Worm (Caenorhabditis elegans) whole organism, L1 larva: ENCODE data around the gene F35H10.2.

ENCODE experiments used
- C16A3.4 ChIP-seq: fragments of 150-350 bp; optimal IDR thresholded peaks from 2 replicates; lab custom pipeline; 2014; ENCODE audit warnings: missing biosample characterization, missing genetic modification characterization
- Y116A8C.19 ChIP-seq: sonication (generic microtip); optimal IDR thresholded peaks from 2 replicates; lab custom pipeline; 2016; ENCODE audit warnings: missing compliant biosample characterization, missing genetic modification characterization, borderline replicate concordance
- ceh-63 ChIP-seq: fragments of 200-800 bp; sonication (Bioruptor generic); optimal IDR thresholded peaks from 2 replicates; lab custom pipeline; 2018; ENCODE audit warnings: mild to moderate bottlenecking, missing genetic modification characterization, missing compliant biosample characterization
- ceh-8 ChIP-seq: fragments of 200-800 bp; sonication (Bioruptor generic); optimal IDR thresholded peaks from 2 replicates; lab custom pipeline; 2018; ENCODE audit warnings: mild to moderate bottlenecking, missing genetic modification characterization, moderate library complexity, missing compliant biosample characterization
- ceh-82 ChIP-seq, 3 experiments: fragments of 150-350 bp in 1 of 3; sonication (generic microtip) in 2 of 3; optimal IDR thresholded peaks; 2 replicates each; lab custom pipeline; 2014 to 2017; ENCODE audit warnings: missing biosample characterization in 3 of 3, missing genetic modification characterization in 3 of 3
- ceh-88 ChIP-seq: fragments of 200-800 bp; sonication (Bioruptor generic); IDR thresholded peaks from 2 replicates; pipeline ENCODE4 v1.3.6; 2022; ENCODE audit warnings: missing genetic modification characterization, missing compliant biosample characterization
- ceh-90 ChIP-seq: sonication (generic microtip); optimal IDR thresholded peaks from 2 replicates; lab custom pipeline; 2016; ENCODE audit warnings: missing genetic modification characterization, missing compliant biosample characterization
- dpl-1 ChIP-seq, 3 experiments: fragments of 150-350 bp in 2 of 3; sonication (generic microtip) in 1 of 3; optimal IDR thresholded peaks; 2 replicates each; lab custom pipeline; 2014 to 2017; ENCODE audit warnings: missing biosample characterization in 3 of 3, missing genetic modification characterization in 3 of 3, missing genetic modification reagents in 3 of 3
- efl-1 ChIP-seq, 4 experiments: fragments of 150-350 bp; optimal IDR thresholded peaks in 3 of 4; peaks in 1 of 4; 1 replicate in 1 of 4; 2 replicates in 3 of 4; lab custom pipeline; 2014; ENCODE audit warnings: missing biosample characterization in 2 of 4, missing genetic modification characterization in 2 of 4, missing genetic modification reagents in 2 of 4
- efl-3 ChIP-seq: fragments of 200-800 bp; sonication (Bioruptor generic); optimal IDR thresholded peaks from 2 replicates; lab custom pipeline; 2018; ENCODE audit warnings: mild to moderate bottlenecking, missing genetic modification characterization, missing compliant biosample characterization
- egl-27 ChIP-seq, 2 experiments: fragments of 150-350 bp in 1 of 2; sonication (generic microtip); optimal IDR thresholded peaks; 3 replicates each; lab custom pipeline; 2017 to 2018; ENCODE audit warnings: missing biosample characterization in 2 of 2, missing genetic modification characterization in 2 of 2, missing genetic modification reagents in 2 of 2
- elt-3 ChIP-seq, 6 experiments: fragments of 150-350 bp in 1 of 6; sonication (generic microtip); optimal IDR thresholded peaks; 2 replicates each; lab custom pipeline; 2017 to 2018; ENCODE audit warnings: missing biosample characterization in 6 of 6, missing genetic modification characterization in 6 of 6, inconsistent platforms in 1 of 6
- fkh-4 ChIP-seq: sonication (generic microtip); optimal IDR thresholded peaks from 2 replicates; lab custom pipeline; 2016; ENCODE audit warnings: missing compliant biosample characterization, missing genetic modification characterization, borderline replicate concordance
- grh-1 ChIP-seq: fragments of 200-800 bp; sonication (Bioruptor generic); IDR thresholded peaks from 2 replicates; pipeline ENCODE4 v1.3.6; 2022; ENCODE audit warnings: missing genetic modification reagents, missing genetic modification characterization, missing compliant biosample characterization
- hlh-17 ChIP-seq: fragments of 200-800 bp; sonication (Bioruptor generic); optimal IDR thresholded peaks from 2 replicates; lab custom pipeline; 2018; ENCODE audit warnings: missing genetic modification characterization, mild to moderate bottlenecking, missing compliant biosample characterization, moderate library complexity, borderline replicate concordance
- isw-1 ChIP-seq: fragments of 200-800 bp; sonication (Bioruptor generic); IDR thresholded peaks from 2 replicates; pipeline ENCODE4 v1.3.6; 2022; ENCODE audit warnings: missing genetic modification characterization, missing compliant biosample characterization
- lin-14 ChIP-seq: fragments of 200-800 bp; sonication (Bioruptor generic); optimal IDR thresholded peaks from 2 replicates; lab custom pipeline; 2018; ENCODE audit warnings: mild to moderate bottlenecking, missing genetic modification characterization, moderate library complexity, missing compliant biosample characterization
- lin-39 ChIP-seq: fragments of 150-350 bp; optimal IDR thresholded peaks from 2 replicates; lab custom pipeline; 2014; ENCODE audit warnings: missing biosample characterization, missing genetic modification reagents, missing genetic modification characterization
- lir-3 ChIP-seq: sonication (generic microtip); optimal IDR thresholded peaks from 2 replicates; lab custom pipeline; 2016; ENCODE audit warnings: mild to moderate bottlenecking, missing genetic modification characterization, moderate library complexity, missing compliant biosample characterization; ENCODE audit not compliant: poor library complexity
- mdl-1 ChIP-seq, 2 experiments: fragments of 150-350 bp; optimal IDR thresholded peaks; 2 replicates each; lab custom pipeline; 2014 to 2017; ENCODE audit warnings: missing biosample characterization in 2 of 2, missing genetic modification characterization in 2 of 2, inconsistent platforms in 1 of 2
- mep-1 ChIP-seq: fragments of 150-350 bp; optimal IDR thresholded peaks from 2 replicates; lab custom pipeline; 2014; ENCODE audit warnings: missing biosample characterization, missing genetic modification characterization
- nhr-12 ChIP-seq: sonication (generic microtip); optimal IDR thresholded peaks from 2 replicates; lab custom pipeline; 2017; ENCODE audit warnings: missing biosample characterization, missing genetic modification characterization
- nhr-20 ChIP-seq: sonication (generic microtip); optimal IDR thresholded peaks from 2 replicates; lab custom pipeline; 2016; ENCODE audit warnings: mild to moderate bottlenecking, missing genetic modification characterization, missing compliant biosample characterization
- nhr-47 ChIP-seq: sonication (generic microtip); optimal IDR thresholded peaks from 2 replicates; lab custom pipeline; 2016; ENCODE audit warnings: mild to moderate bottlenecking, missing genetic modification characterization, moderate library complexity, missing compliant biosample characterization
- nhr-77 ChIP-seq: fragments of 150-350 bp; optimal IDR thresholded peaks from 2 replicates; lab custom pipeline; 2014; ENCODE audit warnings: missing biosample characterization, missing genetic modification characterization
- nhr-84 ChIP-seq: sonication (generic microtip); optimal IDR thresholded peaks from 2 replicates; lab custom pipeline; 2017; ENCODE audit warnings: missing biosample characterization, missing genetic modification characterization
- nhr-90 ChIP-seq: sonication (generic microtip); optimal IDR thresholded peaks from 2 replicates; lab custom pipeline; 2016; ENCODE audit warnings: mild to moderate bottlenecking, missing genetic modification characterization, missing compliant biosample characterization; ENCODE audit not compliant: poor library complexity
- pag-3 ChIP-seq: sonication (generic microtip); optimal IDR thresholded peaks from 2 replicates; lab custom pipeline; 2017; ENCODE audit warnings: missing genetic modification characterization, mild to moderate bottlenecking, missing compliant biosample characterization, antibody characterized with exemption, borderline replicate concordance; ENCODE audit not compliant: insufficient read depth
- pqm-1 ChIP-seq: sonication (generic microtip); optimal IDR thresholded peaks from 3 replicates; lab custom pipeline; 2017; ENCODE audit warnings: missing biosample characterization, missing genetic modification characterization
- skn-1 ChIP-seq: fragments of 150-350 bp; optimal IDR thresholded peaks from 2 replicates; lab custom pipeline; 2014; ENCODE audit warnings: missing biosample characterization, missing genetic modification characterization
- snpc-4 ChIP-seq: fragments of 150-350 bp; optimal IDR thresholded peaks from 2 replicates; lab custom pipeline; 2014; ENCODE audit warnings: missing biosample characterization, missing genetic modification characterization
- snu-23 ChIP-seq: sonication (generic microtip); optimal IDR thresholded peaks from 2 replicates; lab custom pipeline; 2016; ENCODE audit warnings: missing genetic modification characterization, missing compliant biosample characterization
- swsn-7 ChIP-seq: sonication (generic microtip); optimal IDR thresholded peaks from 2 replicates; lab custom pipeline; 2016; ENCODE audit warnings: missing genetic modification characterization, missing compliant biosample characterization
- tbx-2 ChIP-seq: sonication (generic microtip); optimal IDR thresholded peaks from 2 replicates; lab custom pipeline; 2016; ENCODE audit warnings: missing genetic modification characterization, missing compliant biosample characterization
- unc-30 ChIP-seq: sonication (generic microtip); optimal IDR thresholded peaks from 2 replicates; lab custom pipeline; 2017; ENCODE audit warnings: missing biosample characterization, missing genetic modification characterization
- unc-62 ChIP-seq: fragments of 150-350 bp; optimal IDR thresholded peaks from 2 replicates; lab custom pipeline; 2014; ENCODE audit warnings: missing biosample characterization, missing genetic modification reagents, missing genetic modification characterization
- unc-98 ChIP-seq: fragments of 200-800 bp; sonication (Bioruptor generic); IDR thresholded peaks from 2 replicates; pipeline ENCODE4 v1.3.6; 2022; ENCODE audit warnings: missing genetic modification characterization, missing compliant biosample characterization
- zag-1 ChIP-seq: fragments of 150-350 bp; optimal IDR thresholded peaks from 2 replicates; lab custom pipeline; 2014; ENCODE audit warnings: missing biosample characterization, missing genetic modification characterization
- zip-4 ChIP-seq: fragments of 200-800 bp; sonication (Bioruptor generic); optimal IDR thresholded peaks from 2 replicates; lab custom pipeline; 2018; ENCODE audit warnings: mild to moderate bottlenecking, missing genetic modification characterization, moderate library complexity, missing compliant biosample characterization

F35H10.2 gene

ce11 chrIV:8289580-8290323, 39.3 kb upstream of the F35H10.2 start, which contains the start of gene daf-31 (continued):
- peak in 1 of 2 experiments; percentile 20 for TF ChIP-seq mdl-1 (tag; optimal IDR thresholded peaks at IDR 0.05; lab: Kevin White, UChicago)
- peak; percentile 69 for TF ChIP-seq mep-1 (tag; lab: Kevin White, UChicago)
- peak; percentile 50 for TF ChIP-seq isw-1
- no peak for TF ChIP-seq zag-1 (tag; lab: Kevin White, UChicago)
- peak; percentile 14 for TF ChIP-seq snpc-4
- no peak for TF ChIP-seq Y116A8C.19 (tag; lab: Kevin White, UChicago)
- TF ChIP-seq ceh-8 (GFP tag; lab: Kevin White, UChicago): no peak
- no peak for TF ChIP-seq nhr-12 (tag; lab: Kevin White, UChicago)
- peak in 1 of 6 experiments; percentile 57 for TF ChIP-seq elt-3 (tag; optimal IDR thresholded peaks at IDR 0.05; lab: Kevin White, UChicago)
- peak; percentile 65 for TF ChIP-seq snu-23
- no peak for TF ChIP-seq hlh-17 (GFP tag; lab: Kevin White, UChicago)
- TF ChIP-seq grh-1 (GFP tag; lab: Robert Waterston, UW): no peak
- TF ChIP-seq swsn-7 (tag; lab: Kevin White, UChicago): peak; percentile 50
- no peak for TF ChIP-seq unc-62 (GFP tag; lab: Kevin White, UChicago)
- no peak for TF ChIP-seq egl-27 (tag; optimal IDR thresholded peaks at IDR 0.05; lab: Kevin White, UChicago)

- no peak for TF ChIP-seq ceh-82 (tag; optimal IDR thresholded peaks at IDR 0.05; lab: Kevin White, UChicago)
- TF ChIP-seq lir-3 (tag; lab: Kevin White, UChicago): no peak
- no peak for TF ChIP-seq dpl-1 (GFP tag; optimal IDR thresholded peaks at IDR 0.05; lab: Kevin White, UChicago)
- TF ChIP-seq nhr-77 (tag; lab: Kevin White, UChicago): no peak
- no peak for TF ChIP-seq hlh-17 (GFP tag; lab: Kevin White, UChicago)
- TF ChIP-seq egl-27 (tag; optimal IDR thresholded peaks at IDR 0.05; lab: Kevin White, UChicago): no peak
- TF ChIP-seq ceh-63 (GFP tag; lab: Kevin White, UChicago): no peak
- TF ChIP-seq C16A3.4 (tag; lab: Kevin White, UChicago): no peak
- no peak for TF ChIP-seq skn-1 (tag; lab: Kevin White, UChicago)
- TF ChIP-seq tbx-2 (tag; lab: Kevin White, UChicago): no peak
- TF ChIP-seq nhr-84 (tag; lab: Kevin White, UChicago): no peak
- no peak for TF ChIP-seq unc-62 (GFP tag; lab: Kevin White, UChicago)
- no peak for TF ChIP-seq efl-3 (GFP tag; lab: Kevin White, UChicago)
- no peak for TF ChIP-seq fkh-4 (tag; lab: Kevin White, UChicago)
- no peak for TF ChIP-seq zip-4
- TF ChIP-seq unc-98 (GFP tag; lab: Robert Waterston, UW): no peak
Measured at ce11 chrIV:8291232-8291631, 37.8 kb upstream of the F35H10.2 start, which contains the start of gene K07H8.2. Gene K07H8.2, plus strand, starts transcription at chrIV:8291532.

- TF ChIP-seq isw-1 (no peak), efl-1 (optimal IDR thresholded peaks at IDR 0.05; lab: Kevin White, UChicago) (no peak), efl-1 (GFP tag; optimal IDR thresholded peaks at IDR 0.05 in 1 of 2; lab: Kevin White, UChicago) (peak in 1 of 2 experiments; percentile 92)
Measured at ce11 chrIV:8294650-8295049, 34.4 kb upstream of the F35H10.2 start, which contains the start of gene tbce-1. Gene tbce-1, plus strand, starts transcription at chrIV:8294690.

ce11 chrIV:8297192-8297591, 31.8 kb upstream of the F35H10.2 start, which contains the start of gene nprl-3:
Gene nprl-3, plus strand, starts transcription at chrIV:8297492.
- TF ChIP-seq lin-39 (tag; lab: Kevin White, UChicago): no peak

- TF ChIP-seq lin-39 (tag; lab: Kevin White, UChicago) (no peak), pqm-1 (no peak), ceh-88 (GFP tag; lab: Robert Waterston, UW) (no peak), zip-4 (no peak), nhr-90 (tag; lab: Kevin White, UChicago) (no peak), nhr-20 (tag; lab: Kevin White, UChicago) (no peak), ceh-90 (tag; lab: Kevin White, UChicago) (no peak), nhr-47 (tag; lab: Kevin White, UChicago) (no peak), lin-14 (GFP tag; lab: Kevin White, UChicago) (no peak), elt-3 (tag; optimal IDR thresholded peaks at IDR 0.05; lab: Kevin White, UChicago) (no peak), efl-3 (GFP tag; lab: Kevin White, UChicago) (no peak), unc-30 (tag; lab: Kevin White, UChicago) (no peak), unc-62 (GFP tag; lab: Kevin White, UChicago) (no peak), pag-3 (tag; lab: Kevin White, UChicago) (no peak)
Measured at ce11 chrIV:8299636-8300035, 29.4 kb upstream of the F35H10.2 start, which contains the start of gene F35H10.6. Gene F35H10.6, plus strand, starts transcription at chrIV:8299936.
